Fruit fly (Drosophila melanogaster) whole organism, embryonic: Measurements from ENCODE around the gene CG15142.
A peak's percentile ranks its signal among the peaks of the same experiment; 100 is the strongest.

ENCODE experiments used
- Atf6 ChIP-seq: fragments of 200-800 bp; sonication (Bioruptor generic); IDR thresholded peaks from 2 replicates; pipeline ENCODE4 v1.3.6; 2022; ENCODE audit warnings: missing biosample characterization, missing genetic modification characterization
- BEAF-32 ChIP-seq: fragments of 200-800 bp; sonication (Bioruptor generic); optimal IDR thresholded peaks from 3 replicates; lab custom pipeline; 2017; ENCODE audit warnings: missing biosample characterization, missing genetic modification characterization, mild to moderate bottlenecking, moderate library complexity, missing genetic modification reagents
- Bgb ChIP-seq: fragments of 200-800 bp; sonication (Bioruptor generic); IDR thresholded peaks from 2 replicates; pipeline ENCODE4 v1.3.6; 2022; ENCODE audit warnings: missing biosample characterization, missing genetic modification characterization; ENCODE audit not compliant: partially characterized antibody
- CG10462 ChIP-seq: fragments of 200-800 bp; sonication (Bioruptor generic); optimal IDR thresholded peaks from 2 replicates; lab custom pipeline; 2016; ENCODE audit warnings: missing biosample characterization, missing genetic modification characterization
- CG12219 ChIP-seq: fragments of 200-800 bp; sonication (Bioruptor generic); optimal IDR thresholded peaks from 3 replicates; lab custom pipeline; 2018; ENCODE audit warnings: missing biosample characterization, mild to moderate bottlenecking, missing genetic modification characterization
- CG14860 ChIP-seq: fragments of 200-800 bp; sonication (Bioruptor generic); IDR thresholded peaks from 3 replicates; pipeline ENCODE4 v1.3.6; 2022; ENCODE audit warnings: missing biosample characterization, missing genetic modification characterization; ENCODE audit not compliant: partially characterized antibody
- CG15269 ChIP-seq: fragments of 200-800 bp; sonication (Bioruptor generic); optimal IDR thresholded peaks from 2 replicates; lab custom pipeline; 2018; ENCODE audit warnings: missing biosample characterization, mild to moderate bottlenecking, missing genetic modification characterization, moderate library complexity
- CG17359 ChIP-seq: fragments of 200-800 bp; sonication (Bioruptor generic); optimal IDR thresholded peaks from 3 replicates; lab custom pipeline; 2018; ENCODE audit warnings: missing biosample characterization, mild to moderate bottlenecking, missing genetic modification characterization, moderate library complexity
- CG18262 ChIP-seq: fragments of 200-800 bp; optimal IDR thresholded peaks from 3 replicates; lab custom pipeline; 2019; ENCODE audit warnings: missing biosample characterization, mild to moderate bottlenecking, missing genetic modification characterization, moderate library complexity
- CG18619 ChIP-seq: fragments of 200-800 bp; sonication (Bioruptor generic); optimal IDR thresholded peaks from 3 replicates; lab custom pipeline; 2017; ENCODE audit warnings: missing biosample characterization, mild to moderate bottlenecking, missing genetic modification characterization
- CG2202 ChIP-seq: fragments of 200-800 bp; sonication (Bioruptor generic); optimal IDR thresholded peaks from 2 replicates; lab custom pipeline; 2018; ENCODE audit warnings: missing biosample characterization, mild to moderate bottlenecking, missing genetic modification characterization
- CG4328 ChIP-seq: fragments of 200-800 bp; sonication (Bioruptor generic); optimal IDR thresholded peaks from 3 replicates; lab custom pipeline; 2017; ENCODE audit warnings: missing biosample characterization, missing genetic modification reagents, missing genetic modification characterization
- CG6254 ChIP-seq: fragments of 200-800 bp; sonication (Bioruptor generic); optimal IDR thresholded peaks from 3 replicates; lab custom pipeline; 2017; ENCODE audit warnings: mild to moderate bottlenecking, missing biosample characterization, missing genetic modification reagents, missing genetic modification characterization
- CG6689 ChIP-seq: fragments of 200-800 bp; sonication (Bioruptor generic); IDR thresholded peaks from 2 replicates; pipeline ENCODE4 v1.3.6; 2022; ENCODE audit warnings: missing biosample characterization, missing genetic modification characterization
- CG7839 ChIP-seq: fragments of 200-800 bp; sonication (Bioruptor generic); optimal IDR thresholded peaks from 3 replicates; lab custom pipeline; 2018; ENCODE audit warnings: missing biosample characterization, mild to moderate bottlenecking, missing genetic modification characterization, moderate library complexity
- CG8388 ChIP-seq: fragments of 200-800 bp; sonication (Bioruptor generic); optimal IDR thresholded peaks from 2 replicates; lab custom pipeline; 2019; ENCODE audit warnings: missing biosample characterization, mild to moderate bottlenecking, missing genetic modification characterization, moderate library complexity
- CG9876 ChIP-seq: fragments of 200-800 bp; sonication (Bioruptor generic); optimal IDR thresholded peaks from 2 replicates; lab custom pipeline; 2016; ENCODE audit warnings: missing biosample characterization, missing genetic modification characterization
- Dip2 ChIP-seq: fragments of 200-800 bp; sonication (Bioruptor generic); IDR thresholded peaks from 2 replicates; pipeline ENCODE4 v1.3.6; 2022; ENCODE audit warnings: missing biosample characterization, missing genetic modification characterization
- Elba2 ChIP-seq: fragments of 200-800 bp; sonication (Bioruptor generic); optimal IDR thresholded peaks from 3 replicates; lab custom pipeline; 2016; ENCODE audit warnings: missing biosample characterization, missing genetic modification characterization
- H15 ChIP-seq: fragments of 200-800 bp; sonication (Bioruptor generic); IDR thresholded peaks from 3 replicates; pipeline ENCODE4 v1.3.6; 2022; ENCODE audit warnings: missing biosample characterization, missing genetic modification characterization
- HmgD ChIP-seq: fragments of 200-800 bp; sonication (Bioruptor generic); optimal IDR thresholded peaks from 3 replicates; lab custom pipeline; 2016; ENCODE audit warnings: missing biosample characterization, missing genetic modification characterization
- Nf-YC ChIP-seq: fragments of 200-800 bp; optimal IDR thresholded peaks from 3 replicates; lab custom pipeline; 2019; ENCODE audit warnings: missing biosample characterization, mild to moderate bottlenecking, missing genetic modification characterization, moderate library complexity
- Ravus ChIP-seq: fragments of 200-800 bp; sonication (Bioruptor generic); IDR thresholded peaks from 2 replicates; pipeline ENCODE4 v1.3.6; 2022; ENCODE audit warnings: missing biosample characterization, missing genetic modification characterization
- Sox100B ChIP-seq: fragments of 200-800 bp; sonication (Bioruptor generic); optimal IDR thresholded peaks from 3 replicates; lab custom pipeline; 2018; ENCODE audit warnings: missing biosample characterization, mild to moderate bottlenecking, missing genetic modification characterization
- Trl ChIP-seq, 3 experiments: fragments of >200 bp in 2 of 3; fragments of 200-800 bp in 1 of 3; sonication (Bioruptor generic) in 1 of 3; optimal IDR thresholded peaks; 2 replicates in 1 of 3; 3 replicates in 2 of 3; lab custom pipeline; 2016 to 2017; ENCODE audit warnings: missing biosample characterization in 1 of 3, missing genetic modification characterization in 1 of 3
- Xbp1 ChIP-seq: fragments of 200-800 bp; sonication (Bioruptor generic); optimal IDR thresholded peaks from 3 replicates; lab custom pipeline; 2016; ENCODE audit warnings: missing biosample characterization, mild to moderate bottlenecking, missing genetic modification characterization
- ara ChIP-seq: fragments of 200-800 bp; sonication (Bioruptor generic); IDR thresholded peaks from 2 replicates; pipeline ENCODE4 v1.3.6; 2022; ENCODE audit warnings: missing biosample characterization, missing genetic modification characterization
- bigmax ChIP-seq: fragments of 200-800 bp; sonication (Bioruptor generic); optimal IDR thresholded peaks from 2 replicates; lab custom pipeline; 2018; ENCODE audit warnings: missing biosample characterization, mild to moderate bottlenecking, missing genetic modification characterization
- cas ChIP-seq: fragments of 200-800 bp; sonication (Bioruptor generic); IDR thresholded peaks from 2 replicates; pipeline ENCODE4 v1.3.6; 2022; ENCODE audit warnings: missing biosample characterization, missing genetic modification characterization
- cg ChIP-seq: fragments of 200-800 bp; sonication (Bioruptor generic); optimal IDR thresholded peaks from 3 replicates; lab custom pipeline; 2019; ENCODE audit warnings: missing biosample characterization, mild to moderate bottlenecking, missing genetic modification characterization, moderate library complexity
- dati ChIP-seq: fragments of 200-800 bp; sonication (Bioruptor generic); IDR thresholded peaks from 2 replicates; pipeline ENCODE4 v1.3.6; 2022; ENCODE audit warnings: missing biosample characterization, missing genetic modification characterization
- eve ChIP-seq, 2 experiments: fragments of >200 bp; optimal IDR thresholded peaks; 2 replicates each; lab custom pipeline; 2017; ENCODE audit warnings: missing biosample characterization in 2 of 2, missing genetic modification characterization in 2 of 2
- ewg ChIP-seq: fragments of 200-800 bp; sonication (Bioruptor generic); optimal IDR thresholded peaks from 3 replicates; lab custom pipeline; 2017; ENCODE audit warnings: mild to moderate bottlenecking, missing biosample characterization, missing genetic modification reagents, missing genetic modification characterization
- fd64A ChIP-seq: fragments of 200-800 bp; sonication (Bioruptor generic); optimal IDR thresholded peaks from 3 replicates; lab custom pipeline; 2018; ENCODE audit warnings: missing biosample characterization, mild to moderate bottlenecking, missing genetic modification characterization
- grn ChIP-seq: fragments of 200-800 bp; sonication (Bioruptor generic); optimal IDR thresholded peaks from 3 replicates; lab custom pipeline; 2017; ENCODE audit warnings: missing biosample characterization, missing genetic modification characterization
- hbn ChIP-seq: fragments of 200-800 bp; sonication (Bioruptor generic); IDR thresholded peaks from 2 replicates; pipeline ENCODE4 v1.3.6; 2022; ENCODE audit warnings: missing biosample characterization, missing genetic modification characterization; ENCODE audit not compliant: partially characterized antibody
- hth ChIP-seq: fragments of >200 bp; optimal IDR thresholded peaks from 2 replicates; lab custom pipeline; 2017; ENCODE audit warnings: inconsistent platforms
- knrl ChIP-seq: fragments of 200-800 bp; sonication (Bioruptor generic); IDR thresholded peaks from 3 replicates; pipeline ENCODE4 v1.3.6; 2022; ENCODE audit warnings: missing biosample characterization, missing genetic modification characterization; ENCODE audit not compliant: partially characterized antibody
- maf-S ChIP-seq: fragments of 200-800 bp; sonication (Bioruptor generic); optimal IDR thresholded peaks from 2 replicates; lab custom pipeline; 2016; ENCODE audit warnings: missing biosample characterization, missing genetic modification characterization
- mirr ChIP-seq: fragments of 200-800 bp; sonication (Bioruptor generic); optimal IDR thresholded peaks from 3 replicates; lab custom pipeline; 2018; ENCODE audit warnings: missing biosample characterization, mild to moderate bottlenecking, missing genetic modification characterization
- p53 ChIP-seq: fragments of 200-800 bp; sonication (Bioruptor generic); optimal IDR thresholded peaks from 2 replicates; lab custom pipeline; 2016; ENCODE audit warnings: missing biosample characterization, missing genetic modification characterization
- pho ChIP-seq: fragments of 200-800 bp; sonication (Bioruptor generic); optimal IDR thresholded peaks from 2 replicates; lab custom pipeline; 2016; ENCODE audit warnings: missing biosample characterization, missing genetic modification characterization
- row ChIP-seq: fragments of 200-800 bp; sonication (Bioruptor generic); IDR thresholded peaks from 3 replicates; pipeline ENCODE4 v1.3.6; 2022; ENCODE audit warnings: missing biosample characterization, missing genetic modification characterization
- scrt ChIP-seq: fragments of 200-800 bp; sonication (Bioruptor generic); optimal IDR thresholded peaks from 2 replicates; lab custom pipeline; 2018; ENCODE audit warnings: missing biosample characterization, mild to moderate bottlenecking, missing genetic modification characterization, moderate library complexity
- sens-2 ChIP-seq: fragments of 200-800 bp; sonication (Bioruptor generic); IDR thresholded peaks from 2 replicates; pipeline ENCODE4 v1.3.6; 2022; ENCODE audit warnings: missing biosample characterization, missing genetic modification characterization
- seq ChIP-seq: fragments of 200-800 bp; sonication (Bioruptor generic); IDR thresholded peaks from 2 replicates; pipeline ENCODE4 v1.3.6; 2022; ENCODE audit warnings: missing biosample characterization, missing genetic modification characterization
- tll ChIP-seq, 2 experiments: fragments of 200-800 bp in 1 of 2; fragments of >200 bp in 1 of 2; sonication (Bioruptor generic) in 1 of 2; optimal IDR thresholded peaks; 2 replicates each; lab custom pipeline; 2017 to 2019; ENCODE audit warnings: missing biosample characterization in 2 of 2, missing genetic modification characterization in 2 of 2, mild to moderate bottlenecking in 1 of 2, moderate library complexity in 1 of 2
- tx ChIP-seq: fragments of 200-800 bp; sonication (Bioruptor generic); optimal IDR thresholded peaks from 2 replicates; lab custom pipeline; 2016; ENCODE audit warnings: missing biosample characterization, missing genetic modification characterization
- zen2 ChIP-seq: fragments of 200-800 bp; sonication (Bioruptor generic); IDR thresholded peaks from 3 replicates; pipeline ENCODE4 v1.3.6; 2022; ENCODE audit warnings: missing biosample characterization, missing genetic modification characterization; ENCODE audit not compliant: partially characterized antibody

CG15142 gene

DNA sequence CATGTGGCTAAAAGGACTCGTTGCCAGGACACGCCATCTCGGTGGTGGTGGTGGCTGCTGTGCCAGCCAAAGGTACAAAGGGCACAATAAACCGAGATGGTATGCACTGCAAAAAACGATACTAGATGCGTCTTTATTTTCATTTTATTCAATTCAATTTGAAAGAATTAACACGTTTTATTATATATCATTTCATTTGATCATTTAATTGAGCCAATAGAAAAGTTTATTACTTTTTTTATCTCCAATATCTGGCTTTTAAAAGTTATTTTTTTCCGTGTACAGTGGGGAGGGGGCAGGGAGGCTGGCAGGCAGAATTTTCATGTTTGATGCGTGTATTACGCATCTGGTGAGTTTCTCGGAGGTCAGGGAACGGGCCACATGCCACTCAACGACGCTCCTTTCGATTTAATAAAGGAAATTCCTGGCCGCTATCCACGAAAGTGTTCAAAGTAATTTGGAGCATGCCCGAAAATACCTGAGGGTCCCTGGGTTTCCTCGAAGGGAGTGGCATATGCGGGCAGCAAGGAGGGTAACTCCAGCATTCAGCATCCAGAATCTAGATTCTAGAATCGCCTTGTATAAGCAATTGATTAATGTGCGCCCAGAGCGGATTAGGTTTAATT is 15.6 kb upstream of the CG15142 start (continued):
- TF ChIP-seq cg (GFP tag; lab: Kevin White, UChicago), result no peak
- no peak for TF ChIP-seq p53 (GFP tag; lab: Kevin White, UChicago)
- TF ChIP-seq scrt (GFP tag; lab: Kevin White, UChicago), result peak; percentile 86
- TF ChIP-seq H15 (GFP tag; lab: Robert Waterston, UW), result peak; percentile 82
- peak; percentile 72 for TF ChIP-seq CG10462 (GFP tag; lab: Kevin White, UChicago)
- peak; percentile 85 for TF ChIP-seq Xbp1 (GFP tag; lab: Kevin White, UChicago)
- TF ChIP-seq fd64A (GFP tag; lab: Kevin White, UChicago), result peak; percentile 69
- TF ChIP-seq Nf-YC (tag; lab: Kevin White, UChicago), result peak; percentile 79
- TF ChIP-seq CG14860, result no peak
- peak; percentile 76 for TF ChIP-seq ewg
- TF ChIP-seq Atf6, result peak; percentile 80
- peak; percentile 89 for TF ChIP-seq CG8388
- TF ChIP-seq CG7839 (tag; lab: Kevin White, UChicago), result peak; percentile 93
- no peak for TF ChIP-seq bigmax (GFP tag; lab: Kevin White, UChicago)
- TF ChIP-seq Dip2 (GFP tag; lab: Robert Waterston, UW), result 0 out of 2 replicates have a peak, but pooled peaks have one; percentile 8
- peak; percentile 30 for TF ChIP-seq CG9876 (GFP tag; lab: Kevin White, UChicago)
- TF ChIP-seq Bgb (GFP tag; lab: Robert Waterston, UW), result no peak
- TF ChIP-seq hbn (GFP tag; lab: Robert Waterston, UW), result no peak
- TF ChIP-seq row (GFP tag; lab: Robert Waterston, UW), result peak; percentile 93
- no peak for TF ChIP-seq hth
- TF ChIP-seq sens-2 (GFP tag; lab: Robert Waterston, UW), result peak; percentile 79
- TF ChIP-seq mirr (GFP tag; lab: Kevin White, UChicago), result peak; percentile 50
- TF ChIP-seq Sox100B (GFP tag; lab: Kevin White, UChicago), result peak; percentile 85
- TF ChIP-seq CG6689 (GFP tag; lab: Robert Waterston, UW), result peak; percentile 90
- TF ChIP-seq cas (GFP tag; lab: Robert Waterston, UW), result no peak
- peak in 1 of 2 experiments; percentile 45 for TF ChIP-seq tll (GFP tag; optimal IDR thresholded peaks at IDR 0.05; lab: Kevin White, UChicago)
- peak; percentile 48 for TF ChIP-seq grn (GFP tag; lab: Kevin White, UChicago)
- no peak for TF ChIP-seq maf-S (GFP tag; lab: Kevin White, UChicago)
- no peak for TF ChIP-seq HmgD (GFP tag; lab: Kevin White, UChicago)
- peak; percentile 84 for TF ChIP-seq CG6254 (GFP tag; lab: Kevin White, UChicago)
- TF ChIP-seq CG4328 (GFP tag; lab: Kevin White, UChicago), result peak; percentile 90
- TF ChIP-seq tx, result peak; percentile 32
- no peak for TF ChIP-seq knrl (GFP tag; lab: Robert Waterston, UW)
- peak; percentile 75 for TF ChIP-seq CG18619 (GFP tag; lab: Kevin White, UChicago)
- TF ChIP-seq zen2 (GFP tag; lab: Robert Waterston, UW), result no peak
- peak; percentile 87 for TF ChIP-seq CG15269 (tag; lab: Kevin White, UChicago)
- peak; percentile 91 for TF ChIP-seq CG17359
- peak; percentile 85 for TF ChIP-seq CG2202 (tag; lab: Kevin White, UChicago)
- peak; percentile 83 for TF ChIP-seq CG12219 (GFP tag; lab: Kevin White, UChicago)
- no peak for TF ChIP-seq Trl (optimal IDR thresholded peaks at IDR 0.05; lab: Kevin White, UChicago)
- peak; percentile 74 for TF ChIP-seq Trl (GFP tag; optimal IDR thresholded peaks at IDR 0.05; lab: Kevin White, UChicago)
- TF ChIP-seq BEAF-32 (GFP tag; lab: Kevin White, UChicago), result no peak
- peak; percentile 24 for TF ChIP-seq Elba2 (GFP tag; lab: Kevin White, UChicago)
- peak; percentile 79 for TF ChIP-seq seq (GFP tag; lab: Robert Waterston, UW)
- peak; percentile 88 for TF ChIP-seq ara (GFP tag; lab: Robert Waterston, UW)
- no peak for TF ChIP-seq pho (GFP tag; lab: Kevin White, UChicago)
- no peak; the same call in 1 of the 2 replicates for TF ChIP-seq dati (GFP tag; lab: Robert Waterston, UW)
- peak; percentile 95 for TF ChIP-seq CG18262 (tag; lab: Kevin White, UChicago)
- peak; percentile 35 for TF ChIP-seq Ravus (GFP tag; lab: Robert Waterston, UW)
- no peak for TF ChIP-seq eve (GFP tag; optimal IDR thresholded peaks at IDR 0.05; lab: Kevin White, UChicago)
